Worm (Caenorhabditis elegans) whole organism, late embryonic: ENCODE measurements around the gene F15A8.1.

Source experiments
- C08G9.2 ChIP-seq: sonication (generic microtip); optimal IDR thresholded peaks from 2 replicates; lab custom pipeline; 2016; ENCODE audit warnings: mild to moderate bottlenecking, missing genetic modification characterization, moderate library complexity, missing compliant biosample characterization
- C38D4.7 ChIP-seq: fragments of 200-800 bp; sonication (Bioruptor generic); optimal IDR thresholded peaks from 2 replicates; lab custom pipeline; 2018; ENCODE audit warnings: mild to moderate bottlenecking, missing genetic modification characterization, moderate library complexity, missing compliant biosample characterization
- K02D7.2 ChIP-seq: sonication (generic microtip); optimal IDR thresholded peaks from 2 replicates; lab custom pipeline; 2017; ENCODE audit warnings: mild to moderate bottlenecking, missing genetic modification characterization, missing compliant biosample characterization
- T23F11.4 ChIP-seq: fragments of 200-800 bp; sonication (Bioruptor generic); optimal IDR thresholded peaks from 2 replicates; lab custom pipeline; 2018; ENCODE audit warnings: mild to moderate bottlenecking, missing genetic modification characterization, missing compliant biosample characterization
- ama-1 ChIP-seq: fragments of 150-350 bp; optimal IDR thresholded peaks from 2 replicates; lab custom pipeline; 2014
- ceh-14 ChIP-seq: sonication (generic microtip); optimal IDR thresholded peaks from 2 replicates; lab custom pipeline; 2016; ENCODE audit warnings: missing genotype, missing genetic modification characterization, missing compliant biosample characterization
- ceh-18 ChIP-seq: sonication (generic microtip); optimal IDR thresholded peaks from 2 replicates; lab custom pipeline; 2016; ENCODE audit warnings: missing genetic modification characterization, missing compliant biosample characterization
- ceh-19 ChIP-seq: fragments of 200-800 bp; sonication (Bioruptor generic); optimal IDR thresholded peaks from 2 replicates; lab custom pipeline; 2018; ENCODE audit warnings: mild to moderate bottlenecking, missing genetic modification characterization, missing compliant biosample characterization
- ceh-2 ChIP-seq: sonication (generic microtip); optimal IDR thresholded peaks from 2 replicates; lab custom pipeline; 2016; ENCODE audit warnings: missing genotype, missing genetic modification characterization, missing compliant biosample characterization
- ceh-24 ChIP-seq: sonication (generic microtip); optimal IDR thresholded peaks from 2 replicates; lab custom pipeline; 2016; ENCODE audit warnings: mild to moderate bottlenecking, missing genetic modification characterization, missing compliant biosample characterization
- ceh-30 ChIP-seq: fragments of 150-350 bp; optimal IDR thresholded peaks from 2 replicates; lab custom pipeline; 2014; ENCODE audit warnings: missing biosample characterization, missing genetic modification characterization
- ceh-31 ChIP-seq: sonication (generic microtip); optimal IDR thresholded peaks from 2 replicates; lab custom pipeline; 2016; ENCODE audit warnings: missing genetic modification characterization, missing compliant biosample characterization
- ceh-34 ChIP-seq: sonication (generic microtip); optimal IDR thresholded peaks from 2 replicates; lab custom pipeline; 2016; ENCODE audit warnings: mild to moderate bottlenecking, missing genetic modification characterization, missing compliant biosample characterization
- ceh-48 ChIP-seq: sonication (generic microtip); optimal IDR thresholded peaks from 2 replicates; lab custom pipeline; 2016; ENCODE audit warnings: missing genetic modification characterization, inconsistent platforms, missing compliant biosample characterization
- che-1 ChIP-seq: sonication (generic microtip); optimal IDR thresholded peaks from 2 replicates; lab custom pipeline; 2016; ENCODE audit warnings: mild to moderate bottlenecking, missing genetic modification characterization, missing compliant biosample characterization
- dmd-4 ChIP-seq: sonication (generic microtip); optimal IDR thresholded peaks from 2 replicates; lab custom pipeline; 2016; ENCODE audit warnings: borderline replicate concordance, missing genetic modification characterization, missing compliant biosample characterization
- dve-1 ChIP-seq: sonication (generic microtip); optimal IDR thresholded peaks from 2 replicates; lab custom pipeline; 2017; ENCODE audit warnings: antibody characterized with exemption, mild to moderate bottlenecking, missing genetic modification characterization, missing compliant biosample characterization
- elt-2 ChIP-seq: sonication (generic microtip); optimal IDR thresholded peaks from 2 replicates; lab custom pipeline; 2016; ENCODE audit warnings: missing genetic modification reagents, missing genetic modification characterization, missing compliant biosample characterization
- elt-4 ChIP-seq: sonication (generic microtip); optimal IDR thresholded peaks from 2 replicates; lab custom pipeline; 2016; ENCODE audit warnings: missing genetic modification characterization, missing compliant biosample characterization
- eyg-1 ChIP-seq: sonication (generic microtip); optimal IDR thresholded peaks from 2 replicates; lab custom pipeline; 2016; ENCODE audit warnings: missing genotype, missing genetic modification characterization, missing compliant biosample characterization
- fkh-10 ChIP-seq: fragments of 150-350 bp; optimal IDR thresholded peaks from 2 replicates; lab custom pipeline; 2014; ENCODE audit warnings: missing biosample characterization, missing genetic modification reagents, missing genetic modification characterization
- hlh-13 ChIP-seq: fragments of 200-800 bp; sonication (Bioruptor generic); optimal IDR thresholded peaks from 2 replicates; lab custom pipeline; 2018; ENCODE audit warnings: mild to moderate bottlenecking, missing genetic modification characterization, missing compliant biosample characterization
- hlh-15 ChIP-seq: sonication (generic microtip); optimal IDR thresholded peaks from 2 replicates; lab custom pipeline; 2016; ENCODE audit warnings: missing genetic modification characterization, missing compliant biosample characterization
- hlh-30 ChIP-seq: sonication (generic microtip); optimal IDR thresholded peaks from 2 replicates; lab custom pipeline; 2017; ENCODE audit warnings: antibody characterized with exemption, missing genetic modification characterization, missing compliant biosample characterization; ENCODE audit not compliant: insufficient read depth
- hlh-6 ChIP-seq: sonication (generic microtip); optimal IDR thresholded peaks from 2 replicates; lab custom pipeline; 2016; ENCODE audit warnings: missing genotype, missing genetic modification characterization, missing compliant biosample characterization
- hlh-8 ChIP-seq: sonication (generic microtip); optimal IDR thresholded peaks from 2 replicates; lab custom pipeline; 2016; ENCODE audit warnings: missing genotype, missing genetic modification characterization, missing compliant biosample characterization
- lim-6 ChIP-seq: sonication (generic microtip); optimal IDR thresholded peaks from 2 replicates; lab custom pipeline; 2016; ENCODE audit warnings: missing genetic modification characterization, missing compliant biosample characterization
- mec-3 ChIP-seq: sonication (generic microtip); optimal IDR thresholded peaks from 2 replicates; lab custom pipeline; 2016; ENCODE audit warnings: borderline replicate concordance, missing genetic modification characterization, missing compliant biosample characterization
- nfya-1 ChIP-seq: sonication (generic microtip); optimal IDR thresholded peaks from 2 replicates; lab custom pipeline; 2017; ENCODE audit warnings: missing genetic modification characterization, mild to moderate bottlenecking, missing compliant biosample characterization, antibody characterized with exemption, moderate library complexity
- nhr-232 ChIP-seq: sonication (generic microtip); optimal IDR thresholded peaks from 2 replicates; lab custom pipeline; 2016; ENCODE audit warnings: missing genetic modification characterization, missing compliant biosample characterization
- npax-4 ChIP-seq: sonication (generic microtip); optimal IDR thresholded peaks from 2 replicates; lab custom pipeline; 2016; ENCODE audit warnings: missing genetic modification characterization, missing compliant biosample characterization
- odd-2 ChIP-seq: sonication (generic microtip); optimal IDR thresholded peaks from 2 replicates; lab custom pipeline; 2017; ENCODE audit warnings: antibody characterized with exemption, mild to moderate bottlenecking, missing genetic modification characterization, missing compliant biosample characterization
- pax-1 ChIP-seq: fragments of 150-350 bp; optimal IDR thresholded peaks from 2 replicates; lab custom pipeline; 2014; ENCODE audit warnings: missing biosample characterization, missing genetic modification characterization
- pqm-1 ChIP-seq: sonication (generic microtip); optimal IDR thresholded peaks from 2 replicates; lab custom pipeline; 2016; ENCODE audit warnings: missing genetic modification characterization, missing compliant biosample characterization
- pros-1 ChIP-seq: fragments of 150-350 bp; optimal IDR thresholded peaks from 2 replicates; lab custom pipeline; 2014; ENCODE audit warnings: missing biosample characterization, missing genetic modification reagents, missing genetic modification characterization
- ref-2 ChIP-seq: sonication (generic microtip); optimal IDR thresholded peaks from 2 replicates; lab custom pipeline; 2016; ENCODE audit warnings: missing genetic modification characterization, missing compliant biosample characterization
- rnt-1 ChIP-seq: sonication (generic microtip); optimal IDR thresholded peaks from 2 replicates; lab custom pipeline; 2016; ENCODE audit warnings: missing genetic modification characterization, missing compliant biosample characterization
- sdc-2 ChIP-seq: sonication (generic microtip); optimal IDR thresholded peaks from 2 replicates; lab custom pipeline; 2016; ENCODE audit warnings: missing genotype, missing genetic modification characterization, missing compliant biosample characterization
- tbx-7 ChIP-seq: sonication (generic microtip); optimal IDR thresholded peaks from 2 replicates; lab custom pipeline; 2016; ENCODE audit warnings: missing genotype, missing genetic modification characterization, missing compliant biosample characterization
- unc-3 ChIP-seq, 2 experiments: fragments of 200-800 bp in 1 of 2; sonication (Bioruptor generic) in 1 of 2; sonication (generic microtip) in 1 of 2; conservative IDR thresholded peaks in 1 of 2; optimal IDR thresholded peaks in 1 of 2; 2 replicates each; pipeline versions ENCODE4 v1.3.6 to Lab custom; 2016 to 2022; ENCODE audit warnings: missing compliant biosample characterization in 2 of 2, missing genetic modification characterization in 2 of 2, missing genetic modification reagents in 1 of 2
- unc-42 ChIP-seq: sonication (generic microtip); optimal IDR thresholded peaks from 2 replicates; lab custom pipeline; 2016; ENCODE audit warnings: missing genotype, missing genetic modification characterization, missing compliant biosample characterization
- unc-55 ChIP-seq: sonication (generic microtip); optimal IDR thresholded peaks from 2 replicates; lab custom pipeline; 2017; ENCODE audit warnings: missing biosample characterization, missing genetic modification reagents, missing genetic modification characterization

F15A8.1 gene

ce11 chrX:4457853-4458322, 17.1 kb downstream of the F15A8.1 start, which contains the start of gene aps-2 (continued):
- TF ChIP-seq ceh-31 (peak; percentile 73), ceh-24 (no peak), odd-2 (tag; lab: Kevin White, UChicago) (no peak), T23F11.4 (GFP tag; lab: Kevin White, UChicago) (no peak), ceh-14 (tag; lab: Kevin White, UChicago) (peak; percentile 1), hlh-6 (tag; lab: Kevin White, UChicago) (no peak), npax-4 (no peak), eyg-1 (tag; lab: Kevin White, UChicago) (no peak), rnt-1 (peak; percentile 33), nhr-232 (no peak), C38D4.7 (GFP tag; lab: Kevin White, UChicago) (no peak), ceh-34 (tag; lab: Kevin White, UChicago) (peak; percentile 18), K02D7.2 (no peak), ceh-19 (GFP tag; lab: Kevin White, UChicago) (no peak), pax-1 (tag; lab: Kevin White, UChicago) (no peak), C08G9.2 (tag; lab: Kevin White, UChicago) (no peak), hlh-13 (no peak), ref-2 (tag; lab: Kevin White, UChicago) (no peak), ama-1 (lab: Kevin White, UChicago) (no peak), sdc-2 (peak; percentile 69), hlh-15 (tag; lab: Kevin White, UChicago) (no peak), hlh-30 (tag; lab: Kevin White, UChicago) (peak; percentile 18), ceh-30 (tag; lab: Kevin White, UChicago) (no peak), nfya-1 (peak; percentile 61), tbx-7 (tag; lab: Kevin White, UChicago) (no peak), elt-4 (no peak), dmd-4 (tag; lab: Kevin White, UChicago) (no peak)

- no peak for TF ChIP-seq fkh-10 (GFP tag; lab: Kevin White, UChicago)
- TF ChIP-seq ceh-2 (tag; lab: Kevin White, UChicago): no peak
- peak; percentile 75 for TF ChIP-seq pax-1 (tag; lab: Kevin White, UChicago)
- peak; percentile 61 for TF ChIP-seq hlh-30 (tag; lab: Kevin White, UChicago)
- TF ChIP-seq unc-42 (tag; lab: Kevin White, UChicago): peak; percentile 7
- no peak for TF ChIP-seq ceh-48 (tag; lab: Kevin White, UChicago)
- TF ChIP-seq unc-55 (GFP tag; lab: Kevin White, UChicago): no peak
- TF ChIP-seq ceh-14 (tag; lab: Kevin White, UChicago): peak; percentile 12
- no peak for TF ChIP-seq pqm-1 (tag; lab: Kevin White, UChicago)
- TF ChIP-seq dve-1 (tag; lab: Kevin White, UChicago): no peak
- no peak for TF ChIP-seq pros-1 (tag; lab: Kevin White, UChicago)
- no peak for TF ChIP-seq hlh-8
- peak; percentile 18 for TF ChIP-seq nfya-1
- no peak for TF ChIP-seq elt-2 (tag; lab: Kevin White, UChicago)
- TF ChIP-seq ceh-18 (tag; lab: Kevin White, UChicago): no peak
- TF ChIP-seq ceh-24: no peak
- peak; percentile 9 for TF ChIP-seq ceh-31
- no peak for TF ChIP-seq nhr-232
These were observed 21.6 kb downstream of the F15A8.1 start, which contains the start of gene atg-16.1 for ce11 chrX:4462390-4462789. Gene atg-16.1, minus strand, starts transcription at chrX:4462465.

- TF ChIP-seq ceh-19 (GFP tag; lab: Kevin White, UChicago) (no peak), che-1 (no peak), unc-3 (GFP tag; conservative IDR thresholded peaks at IDR 0.05; lab: Robert Waterston, UW) (no peak), unc-3 (tag; optimal IDR thresholded peaks at IDR 0.05; lab: Kevin White, UChicago) (no peak), hlh-15 (tag; lab: Kevin White, UChicago) (no peak), C38D4.7 (GFP tag; lab: Kevin White, UChicago) (no peak), odd-2 (tag; lab: Kevin White, UChicago) (no peak), lim-6 (tag; lab: Kevin White, UChicago) (no peak), dmd-4 (tag; lab: Kevin White, UChicago) (no peak), mec-3 (tag; lab: Kevin White, UChicago) (no peak), hlh-30 (tag; lab: Kevin White, UChicago) (no peak), hlh-6 (tag; lab: Kevin White, UChicago) (no peak), dve-1 (tag; lab: Kevin White, UChicago) (no peak), sdc-2 (no peak), T23F11.4 (GFP tag; lab: Kevin White, UChicago) (no peak)
These were observed 23.6 kb downstream of the F15A8.1 start for ce11 chrX:4464367-4464766.
